Fruit fly (Drosophila melanogaster) whole organism, prepupa: Measurements from ENCODE around the gene Nprl3.

Source experiments
- Blimp-1 ChIP-seq: fragments of 200-800 bp; sonication (Bioruptor generic); optimal IDR thresholded peaks from 3 replicates; lab custom pipeline; 2017; ENCODE audit warnings: missing biosample characterization, missing genetic modification characterization, mild to moderate bottlenecking, moderate library complexity, missing genetic modification reagents
- CG10631 ChIP-seq: fragments of 200-800 bp; sonication (Bioruptor generic); optimal IDR thresholded peaks from 2 replicates; lab custom pipeline; 2016; ENCODE audit warnings: missing biosample characterization, missing genetic modification characterization
- CG10669 ChIP-seq: fragments of 200-800 bp; sonication (Bioruptor generic); optimal IDR thresholded peaks from 3 replicates; lab custom pipeline; 2018; ENCODE audit warnings: missing biosample characterization, mild to moderate bottlenecking, missing genetic modification characterization, moderate library complexity
- CG11294 ChIP-seq: fragments of 200-800 bp; sonication (Bioruptor generic); IDR thresholded peaks from 2 replicates; pipeline ENCODE4 v1.3.6; 2022; ENCODE audit warnings: missing biosample characterization, missing genetic modification characterization
- CG11762 ChIP-seq: fragments of 200-800 bp; sonication (Bioruptor generic); optimal IDR thresholded peaks from 3 replicates; lab custom pipeline; 2016; ENCODE audit warnings: missing biosample characterization, missing genetic modification characterization; ENCODE audit not compliant: insufficient read depth
- CG15336 ChIP-seq: fragments of 200-800 bp; sonication (Bioruptor generic); IDR thresholded peaks from 2 replicates; pipeline ENCODE4 v1.3.6; 2022; ENCODE audit warnings: missing biosample characterization, missing genetic modification characterization
- CG1621 ChIP-seq: fragments of 200-800 bp; sonication (Bioruptor generic); optimal IDR thresholded peaks from 3 replicates; lab custom pipeline; 2018; ENCODE audit warnings: missing biosample characterization, mild to moderate bottlenecking, missing genetic modification characterization
- CG16779 ChIP-seq: fragments of 200-800 bp; sonication (Bioruptor generic); optimal IDR thresholded peaks from 3 replicates; lab custom pipeline; 2017; ENCODE audit warnings: missing biosample characterization, mild to moderate bottlenecking, missing genetic modification characterization
- CG3032 ChIP-seq: fragments of 200-800 bp; optimal IDR thresholded peaks from 2 replicates; lab custom pipeline; 2019; ENCODE audit warnings: missing biosample characterization, mild to moderate bottlenecking, missing genetic modification characterization, moderate library complexity
- CG31627 ChIP-seq: fragments of 200-800 bp; sonication (Bioruptor generic); optimal IDR thresholded peaks from 3 replicates; lab custom pipeline; 2016; ENCODE audit warnings: missing biosample characterization, missing genetic modification characterization
- CG32006 ChIP-seq: fragments of 200-800 bp; sonication (Bioruptor generic); optimal IDR thresholded peaks from 3 replicates; lab custom pipeline; 2017; ENCODE audit warnings: missing biosample characterization, mild to moderate bottlenecking, missing genetic modification characterization
- CG34406 ChIP-seq: fragments of 200-800 bp; sonication (Bioruptor generic); optimal IDR thresholded peaks from 3 replicates; lab custom pipeline; 2016; ENCODE audit warnings: missing biosample characterization, missing genetic modification characterization
- CG3919 ChIP-seq: fragments of 200-800 bp; sonication (Bioruptor generic); optimal IDR thresholded peaks from 3 replicates; lab custom pipeline; 2016; ENCODE audit warnings: missing biosample characterization, missing genetic modification characterization
- CG6163 ChIP-seq: fragments of 200-800 bp; sonication (Bioruptor generic); IDR thresholded peaks from 3 replicates; pipeline ENCODE4 v1.3.6; 2022; ENCODE audit warnings: missing biosample characterization, missing genetic modification characterization
- CG6276 ChIP-seq: fragments of 200-800 bp; sonication (Bioruptor generic); optimal IDR thresholded peaks from 2 replicates; lab custom pipeline; 2017; ENCODE audit warnings: missing biosample characterization, mild to moderate bottlenecking, missing genetic modification characterization
- CG6854 ChIP-seq: fragments of 200-800 bp; sonication (Bioruptor generic); optimal IDR thresholded peaks from 2 replicates; lab custom pipeline; 2017; ENCODE audit warnings: missing biosample characterization, mild to moderate bottlenecking, missing genetic modification characterization
- CG8119 ChIP-seq: fragments of 200-800 bp; sonication (Bioruptor generic); IDR thresholded peaks from 3 replicates; pipeline ENCODE4 v1.3.6; 2022; ENCODE audit warnings: missing biosample characterization, missing genetic modification characterization
- CG8319 ChIP-seq: fragments of 200-800 bp; sonication (Bioruptor generic); optimal IDR thresholded peaks from 3 replicates; lab custom pipeline; 2016; ENCODE audit warnings: missing biosample characterization, missing genetic modification characterization
- CG9139 ChIP-seq: fragments of 200-800 bp; sonication (Bioruptor generic); optimal IDR thresholded peaks from 3 replicates; lab custom pipeline; 2017; ENCODE audit warnings: missing biosample characterization, mild to moderate bottlenecking, missing genetic modification characterization
- Eip75B ChIP-seq: fragments of 200-800 bp; sonication (Bioruptor generic); optimal IDR thresholded peaks from 3 replicates; lab custom pipeline; 2016; ENCODE audit warnings: missing biosample characterization, missing genetic modification characterization
- Eip78C ChIP-seq: fragments of 200-800 bp; sonication (Bioruptor generic); peaks from one replicate; lab custom pipeline; 2016; ENCODE audit warnings: missing biosample characterization, missing genetic modification characterization
- Eip93F ChIP-seq: fragments of 200-800 bp; sonication (Bioruptor generic); optimal IDR thresholded peaks from 2 replicates; lab custom pipeline; 2016; ENCODE audit warnings: missing biosample characterization, mild to moderate bottlenecking, missing genetic modification characterization
- Ets21C ChIP-seq: fragments of 200-800 bp; sonication (Bioruptor generic); optimal IDR thresholded peaks from 3 replicates; lab custom pipeline; 2016; ENCODE audit warnings: missing biosample characterization, missing genetic modification characterization
- Ets96B ChIP-seq: fragments of 200-800 bp; optimal IDR thresholded peaks from 2 replicates; lab custom pipeline; 2019; ENCODE audit warnings: missing biosample characterization, mild to moderate bottlenecking, missing genetic modification characterization, moderate library complexity
- Gug ChIP-seq: fragments of 200-800 bp; sonication (Bioruptor generic); IDR thresholded peaks from 2 replicates; pipeline ENCODE4 v1.3.6; 2022; ENCODE audit warnings: missing biosample characterization, missing genetic modification characterization
- Hr38 ChIP-seq: sonication (Bioruptor generic); optimal IDR thresholded peaks from 2 replicates; lab custom pipeline; 2016; ENCODE audit warnings: missing biosample characterization, missing genetic modification characterization
- Hr39 ChIP-seq: fragments of 200-800 bp; sonication (Bioruptor generic); optimal IDR thresholded peaks from 2 replicates; lab custom pipeline; 2016; ENCODE audit warnings: missing biosample characterization, missing genetic modification characterization
- Hr4 ChIP-seq: fragments of 200-800 bp; sonication (Bioruptor generic); optimal IDR thresholded peaks from 3 replicates; lab custom pipeline; 2016; ENCODE audit warnings: missing biosample characterization, missing genetic modification characterization
- Lpt ChIP-seq: fragments of 200-800 bp; sonication (Bioruptor generic); optimal IDR thresholded peaks from 3 replicates; lab custom pipeline; 2016; ENCODE audit warnings: missing biosample characterization, missing genetic modification characterization
- Smox ChIP-seq: fragments of 200-800 bp; sonication (Bioruptor generic); optimal IDR thresholded peaks from 3 replicates; lab custom pipeline; 2016; ENCODE audit warnings: missing biosample characterization, missing genetic modification characterization
- Sox102F ChIP-seq: fragments of 200-800 bp; sonication (Bioruptor generic); optimal IDR thresholded peaks from 2 replicates; lab custom pipeline; 2016; ENCODE audit warnings: missing biosample characterization, mild to moderate bottlenecking, missing genetic modification characterization
- Sox14 ChIP-seq: fragments of 200-800 bp; sonication (Bioruptor generic); optimal IDR thresholded peaks from 3 replicates; lab custom pipeline; 2016; ENCODE audit warnings: missing biosample characterization, missing genetic modification characterization
- Sox15 ChIP-seq: fragments of 200-800 bp; sonication (Bioruptor generic); optimal IDR thresholded peaks from 3 replicates; lab custom pipeline; 2016; ENCODE audit warnings: missing biosample characterization, missing genetic modification characterization
- achi ChIP-seq: fragments of 200-800 bp; sonication (Bioruptor generic); optimal IDR thresholded peaks from 3 replicates; lab custom pipeline; 2016; ENCODE audit warnings: missing biosample characterization, missing genetic modification characterization
- acj6 ChIP-seq: fragments of 200-800 bp; sonication (Bioruptor generic); optimal IDR thresholded peaks from 3 replicates; lab custom pipeline; 2016; ENCODE audit warnings: missing biosample characterization, missing genetic modification characterization
- cyc ChIP-seq: fragments of 200-800 bp; sonication (Bioruptor generic); optimal IDR thresholded peaks from 3 replicates; lab custom pipeline; 2016; ENCODE audit warnings: missing biosample characterization, missing genetic modification characterization
- dac ChIP-seq: fragments of 200-800 bp; sonication (Bioruptor generic); optimal IDR thresholded peaks from 2 replicates; lab custom pipeline; 2017; ENCODE audit warnings: missing biosample characterization, mild to moderate bottlenecking, missing genetic modification characterization
- dsx ChIP-seq: fragments of 200-800 bp; optimal IDR thresholded peaks from 3 replicates; lab custom pipeline; 2019; ENCODE audit warnings: missing biosample characterization, mild to moderate bottlenecking, missing genetic modification characterization, moderate library complexity; ENCODE audit not compliant: poor library complexity, severe bottlenecking
- eg ChIP-seq: fragments of 200-800 bp; sonication (Bioruptor generic); IDR thresholded peaks from 3 replicates; pipeline ENCODE4 v1.3.6; 2022; ENCODE audit warnings: missing biosample characterization, missing genetic modification characterization
- fd85E ChIP-seq: fragments of 200-800 bp; sonication (Bioruptor generic); optimal IDR thresholded peaks from 3 replicates; lab custom pipeline; 2016; ENCODE audit warnings: missing biosample characterization, missing genetic modification characterization
- fkh ChIP-seq: fragments of 200-800 bp; sonication (Bioruptor generic); optimal IDR thresholded peaks from 3 replicates; lab custom pipeline; 2017; ENCODE audit warnings: missing biosample characterization, mild to moderate bottlenecking, missing genetic modification characterization, moderate library complexity
- lz ChIP-seq: fragments of 200-800 bp; sonication (Bioruptor generic); optimal IDR thresholded peaks from 3 replicates; lab custom pipeline; 2016; ENCODE audit warnings: missing biosample characterization, missing genetic modification characterization
- pdm3 ChIP-seq: fragments of 200-800 bp; sonication (Bioruptor generic); optimal IDR thresholded peaks from 3 replicates; lab custom pipeline; 2016; ENCODE audit warnings: missing biosample characterization, missing genetic modification characterization
- ss ChIP-seq, 2 experiments: fragments of 200-800 bp; sonication (Bioruptor generic); optimal IDR thresholded peaks; 2 replicates in 1 of 2; 3 replicates in 1 of 2; lab custom pipeline; 2017 to 2018; ENCODE audit warnings: mild to moderate bottlenecking in 2 of 2, missing biosample characterization in 2 of 2, missing genetic modification characterization in 2 of 2, moderate library complexity in 1 of 2
- svp ChIP-seq: fragments of 200-800 bp; sonication (Bioruptor generic); peaks from one replicate; lab custom pipeline; 2016; ENCODE audit warnings: missing biosample characterization, missing genetic modification characterization
- topi ChIP-seq: fragments of 200-800 bp; sonication (Bioruptor generic); optimal IDR thresholded peaks from 3 replicates; lab custom pipeline; 2016; ENCODE audit warnings: missing biosample characterization, missing genetic modification characterization

The Nprl3 gene

DNA sequence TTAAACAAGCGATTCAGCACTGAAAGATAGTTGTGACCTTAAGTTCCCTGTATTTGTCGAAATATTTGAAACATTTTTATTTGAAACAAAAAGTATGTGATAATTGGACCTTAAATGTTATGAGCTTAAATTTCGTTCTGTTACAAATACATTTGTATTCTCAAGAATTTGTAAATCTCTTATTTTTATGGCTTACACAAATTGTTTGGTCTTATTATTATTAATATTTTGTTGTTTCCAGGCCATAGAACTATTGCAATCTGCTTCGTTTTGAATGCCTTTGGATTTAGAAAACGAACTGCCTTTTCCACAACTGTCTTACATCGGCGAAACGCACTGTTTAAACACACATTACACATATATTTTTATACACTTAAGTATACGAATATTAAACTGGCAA lies 32.8 kb upstream of the Nprl3 start, which contains the start of gene CG6661:
CG6661 (plus strand) TSS at position 301 of the 400 bp plus-strand sequence.
- no peak for TF ChIP-seq Ets21C (GFP tag; lab: Kevin White, UChicago)
- no peak for TF ChIP-seq CG16779
- no peak for TF ChIP-seq Gug (GFP tag; lab: Robert Waterston, UW)
- no peak for TF ChIP-seq Eip75B
- TF ChIP-seq fd85E (GFP tag; lab: Kevin White, UChicago) = no peak
- no peak for TF ChIP-seq Smox (GFP tag; lab: Kevin White, UChicago)
- no peak for TF ChIP-seq CG3919 (GFP tag; lab: Kevin White, UChicago)
- no peak for TF ChIP-seq CG10669
- no peak for TF ChIP-seq Sox102F
- no peak for TF ChIP-seq CG8119 (GFP tag; lab: Robert Waterston, UW)
- TF ChIP-seq Hr4 (GFP tag; lab: Kevin White, UChicago) = no peak
- no peak for TF ChIP-seq topi (GFP tag; lab: Kevin White, UChicago)
- TF ChIP-seq, all 60 proteins: peak for 0

DNA sequence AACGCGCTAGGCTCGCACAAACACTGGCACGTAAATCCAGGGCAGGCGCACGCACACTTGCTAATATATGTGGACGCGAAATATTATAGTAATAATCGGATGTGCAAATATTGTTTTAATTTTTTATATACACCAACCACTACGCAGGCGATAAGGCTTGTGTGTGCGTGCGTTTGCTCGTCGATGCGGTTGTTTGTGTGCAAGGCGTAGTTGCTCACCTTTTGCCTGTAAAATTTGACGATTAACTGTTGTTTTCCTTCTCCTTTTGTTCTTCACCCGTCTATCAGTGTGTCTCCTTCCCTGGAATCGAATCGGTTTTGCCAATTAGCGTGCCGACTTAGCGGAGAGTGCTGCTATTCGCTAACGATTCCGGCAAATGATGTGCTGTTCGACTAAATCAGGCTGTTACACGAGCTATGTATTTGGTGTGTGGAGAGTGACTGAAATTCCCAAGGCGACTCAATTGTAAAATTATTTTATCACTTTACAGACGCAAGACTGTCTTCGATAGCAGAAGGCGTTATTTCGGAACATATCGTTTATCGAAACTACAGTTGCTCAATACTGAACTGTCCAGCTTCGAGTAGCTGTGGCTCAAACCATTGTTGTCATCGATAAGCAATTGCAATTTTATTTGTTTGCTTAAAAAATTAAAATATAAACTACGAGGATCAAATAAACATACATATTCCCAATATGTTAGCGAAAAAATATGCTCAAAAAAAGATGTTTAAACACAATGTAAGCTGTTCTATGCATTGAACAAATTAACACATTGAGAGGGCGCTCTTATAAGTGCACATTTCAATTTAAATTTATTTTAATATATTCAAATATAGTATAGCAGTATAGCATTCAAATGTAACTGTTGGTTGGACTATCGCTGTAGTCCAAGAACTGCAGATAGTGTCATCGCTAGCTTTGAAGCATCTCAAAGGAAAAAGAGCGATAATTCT lies 29.8 kb upstream of the Nprl3 start, which contains the start of the genes CG6650 and endos:
CG6650 (plus strand) TSS at position 280 of the 956 bp plus-strand sequence.
endos (minus strand) TSS at position 536 of the 956 bp plus-strand sequence.
- peak; percentile 46 for TF ChIP-seq CG10631 (GFP tag; lab: Kevin White, UChicago)
- no peak; the same call in 2 of the 3 replicates for TF ChIP-seq CG8119 (GFP tag; lab: Robert Waterston, UW)
- TF ChIP-seq Ets21C (GFP tag; lab: Kevin White, UChicago) = no peak
- peak; percentile 19 for TF ChIP-seq CG6163
- TF ChIP-seq dac (GFP tag; lab: Kevin White, UChicago) = peak; percentile 4
- TF ChIP-seq CG6854 (GFP tag; lab: Kevin White, UChicago) = peak; percentile 11
- peak; percentile 12 for TF ChIP-seq lz (GFP tag; lab: Kevin White, UChicago)
- TF ChIP-seq CG34406 (GFP tag; lab: Kevin White, UChicago) = peak; percentile 14
- TF ChIP-seq Eip93F (GFP tag; lab: Kevin White, UChicago) = peak; percentile 41
- peak; percentile 74 for TF ChIP-seq Eip78C (GFP tag; lab: Kevin White, UChicago)
- TF ChIP-seq CG31627 (GFP tag; lab: Kevin White, UChicago) = no peak
- peak; percentile 17 for TF ChIP-seq CG11762 (GFP tag; lab: Kevin White, UChicago)
- no peak for TF ChIP-seq Hr38
- peak; percentile 19 for TF ChIP-seq CG10669
- peak; percentile 81 for TF ChIP-seq fkh (GFP tag; lab: Kevin White, UChicago)
- TF ChIP-seq CG1621 = peak; percentile 24
- no peak for TF ChIP-seq fd85E (GFP tag; lab: Kevin White, UChicago)
- no peak for TF ChIP-seq Blimp-1
- peak; percentile 65 for TF ChIP-seq CG16779
- TF ChIP-seq topi (GFP tag; lab: Kevin White, UChicago) = no peak
- TF ChIP-seq Sox15 (GFP tag; lab: Kevin White, UChicago) = no peak
- TF ChIP-seq CG3032 (tag; lab: Kevin White, UChicago) = peak; percentile 35
- peak; percentile 8 for TF ChIP-seq cyc
- no peak for TF ChIP-seq CG8319
- TF ChIP-seq dsx = peak; percentile 25
- peak; percentile 52 for TF ChIP-seq Sox14 (GFP tag; lab: Kevin White, UChicago)
- TF ChIP-seq CG32006 (GFP tag; lab: Kevin White, UChicago) = peak; percentile 48
- no peak for TF ChIP-seq Lpt (GFP tag; lab: Kevin White, UChicago)
- TF ChIP-seq Eip75B = no peak
- TF ChIP-seq CG15336 (GFP tag; lab: Robert Waterston, UW) = no peak; the same call in 1 of the 2 replicates
- TF ChIP-seq pdm3 = no peak
- TF ChIP-seq Hr39 (GFP tag; lab: Kevin White, UChicago) = peak; percentile 18
- TF ChIP-seq Hr4 (GFP tag; lab: Kevin White, UChicago) = peak; percentile 44
- no peak for TF ChIP-seq Gug (GFP tag; lab: Robert Waterston, UW)
- TF ChIP-seq CG9139 = peak; percentile 35
- TF ChIP-seq ss (GFP tag; optimal IDR thresholded peaks at IDR 0.05; lab: Kevin White, UChicago) = peak; percentile 64
- no peak for TF ChIP-seq eg
- peak; percentile 22 for TF ChIP-seq achi (GFP tag; lab: Kevin White, UChicago)
- TF ChIP-seq acj6 (GFP tag; lab: Kevin White, UChicago) = peak; percentile 25
- no peak for TF ChIP-seq Ets96B
- no peak; the same call in 1 of the 2 replicates for TF ChIP-seq CG11294 (GFP tag; lab: Robert Waterston, UW)
- no peak for TF ChIP-seq CG6276 (GFP tag; lab: Kevin White, UChicago)
- peak; percentile 74 for TF ChIP-seq svp
